Worm (Caenorhabditis elegans) whole organism, mixed stage, embryonic: ENCODE data around the gene gcy-11.

Source experiments
- elt-1 ChIP-seq: sonication (generic microtip); optimal IDR thresholded peaks from 2 replicates; lab custom pipeline; 2017; ENCODE audit warnings: missing genetic modification characterization, mild to moderate bottlenecking, missing compliant biosample characterization, antibody characterized with exemption, moderate library complexity, borderline replicate concordance; ENCODE audit not compliant: insufficient read depth
- elt-3 ChIP-seq: fragments of 150-350 bp; optimal IDR thresholded peaks from 2 replicates; lab custom pipeline; 2014; ENCODE audit warnings: missing biosample characterization, missing genetic modification characterization
- ham-2 ChIP-seq: fragments of 200-800 bp; sonication (Bioruptor generic); optimal IDR thresholded peaks from 2 replicates; lab custom pipeline; 2018; ENCODE audit warnings: mild to moderate bottlenecking, missing genetic modification characterization, missing compliant biosample characterization
- hlh-1 ChIP-seq: fragments of 150-350 bp; optimal IDR thresholded peaks from 2 replicates; lab custom pipeline; 2014; ENCODE audit warnings: missing biosample characterization, missing genetic modification reagents, missing genetic modification characterization
- nhr-12 ChIP-seq: fragments of 150-350 bp; optimal IDR thresholded peaks from 2 replicates; lab custom pipeline; 2014; ENCODE audit warnings: missing biosample characterization, missing genetic modification characterization
- nhr-237 ChIP-seq: fragments of 150-350 bp; optimal IDR thresholded peaks from 2 replicates; lab custom pipeline; 2014; ENCODE audit warnings: missing biosample characterization, missing genetic modification characterization
- nhr-28 ChIP-seq: fragments of 150-350 bp; optimal IDR thresholded peaks from 2 replicates; lab custom pipeline; 2014; ENCODE audit warnings: missing biosample characterization, missing genetic modification characterization
- snpc-4 ChIP-seq: fragments of 150-350 bp; optimal IDR thresholded peaks from 2 replicates; lab custom pipeline; 2014; ENCODE audit warnings: missing biosample characterization, missing genetic modification characterization
- sptf-1 ChIP-seq: sonication (generic microtip); optimal IDR thresholded peaks from 2 replicates; lab custom pipeline; 2017; ENCODE audit warnings: mild to moderate bottlenecking, missing genetic modification characterization, moderate library complexity, missing compliant biosample characterization
- unc-39 ChIP-seq: fragments of 150-350 bp; optimal IDR thresholded peaks from 2 replicates; lab custom pipeline; 2014; ENCODE audit warnings: missing biosample characterization, missing genetic modification characterization
- unc-62 ChIP-seq: fragments of 150-350 bp; optimal IDR thresholded peaks from 2 replicates; lab custom pipeline; 2014; ENCODE audit warnings: missing biosample characterization, missing genetic modification reagents, missing genetic modification characterization

ce11 chrX:17072088-17072487, 16.7 kb upstream of the gcy-11 start, which contains the start of gene C30G4.4:
- TF ChIP-seq elt-3 (tag; lab: Kevin White, UChicago) (no peak), nhr-237 (tag; lab: Kevin White, UChicago) (no peak), nhr-12 (tag; lab: Kevin White, UChicago) (no peak), unc-62 (GFP tag; lab: Kevin White, UChicago) (no peak), unc-39 (tag; lab: Kevin White, UChicago) (no peak), snpc-4 (tag; lab: Kevin White, UChicago) (no peak), hlh-1 (tag; lab: Kevin White, UChicago) (no peak), sptf-1 (tag; lab: Kevin White, UChicago) (no peak), ham-2 (GFP tag; lab: Kevin White, UChicago) (no peak), elt-1 (tag; lab: Kevin White, UChicago) (no peak), nhr-28 (no peak)
